Fruit fly (Drosophila melanogaster) whole organism, embryonic: Measurements from ENCODE around the gene Ucp4A.

Experiments used
- B-H1 ChIP-seq: fragments of 200-800 bp; sonication (Bioruptor generic); IDR thresholded peaks from 3 replicates; pipeline ENCODE4 v1.3.6; 2022; ENCODE audit warnings: missing biosample characterization, missing genetic modification characterization
- CG10565 ChIP-seq: fragments of 200-800 bp; sonication (Bioruptor generic); optimal IDR thresholded peaks from 3 replicates; lab custom pipeline; 2016; ENCODE audit warnings: missing biosample characterization, mild to moderate bottlenecking, missing genetic modification characterization
- CG11247 ChIP-seq: fragments of 200-800 bp; sonication (Bioruptor generic); IDR thresholded peaks from 2 replicates; pipeline ENCODE4 v1.3.6; 2022; ENCODE audit warnings: missing biosample characterization, missing genetic modification characterization
- CG13424 ChIP-seq: fragments of 200-800 bp; sonication (Bioruptor generic); optimal IDR thresholded peaks from 2 replicates; lab custom pipeline; 2019; ENCODE audit warnings: missing biosample characterization, mild to moderate bottlenecking, missing genetic modification characterization, moderate library complexity
- CG14710 ChIP-seq: fragments of 200-800 bp; sonication (Bioruptor generic); optimal IDR thresholded peaks from 3 replicates; lab custom pipeline; 2019; ENCODE audit warnings: missing biosample characterization, mild to moderate bottlenecking, missing genetic modification characterization, moderate library complexity
- CG15696 ChIP-seq: fragments of 200-800 bp; sonication (Bioruptor generic); optimal IDR thresholded peaks from 2 replicates; lab custom pipeline; 2019; ENCODE audit warnings: missing biosample characterization, mild to moderate bottlenecking, missing genetic modification characterization, moderate library complexity
- CG1647 ChIP-seq: fragments of 200-800 bp; sonication (Bioruptor generic); optimal IDR thresholded peaks from 3 replicates; lab custom pipeline; 2016; ENCODE audit warnings: missing biosample characterization, missing genetic modification characterization
- CG16815 ChIP-seq: fragments of 200-800 bp; sonication (Bioruptor generic); optimal IDR thresholded peaks from 3 replicates; lab custom pipeline; 2017; ENCODE audit warnings: missing biosample characterization, mild to moderate bottlenecking, missing genetic modification characterization
- CG18262 ChIP-seq: fragments of 200-800 bp; optimal IDR thresholded peaks from 3 replicates; lab custom pipeline; 2019; ENCODE audit warnings: missing biosample characterization, mild to moderate bottlenecking, missing genetic modification characterization, moderate library complexity
- CG3281 ChIP-seq: fragments of 200-800 bp; sonication (Bioruptor generic); optimal IDR thresholded peaks from 3 replicates; lab custom pipeline; 2017; ENCODE audit warnings: missing biosample characterization, mild to moderate bottlenecking, missing genetic modification characterization
- CG3838 ChIP-seq: fragments of 200-800 bp; sonication (Bioruptor generic); optimal IDR thresholded peaks from 3 replicates; lab custom pipeline; 2016; ENCODE audit warnings: missing biosample characterization, missing genetic modification characterization
- CG3995 ChIP-seq: fragments of 200-800 bp; sonication (Bioruptor generic); optimal IDR thresholded peaks from 3 replicates; lab custom pipeline; 2016; ENCODE audit warnings: missing biosample characterization, missing genetic modification characterization
- CG4730 ChIP-seq: fragments of 200-800 bp; sonication (Bioruptor generic); IDR thresholded peaks from 2 replicates; pipeline ENCODE4 v1.3.6; 2022; ENCODE audit warnings: missing biosample characterization, missing genetic modification characterization
- CG6272 ChIP-seq: fragments of 200-800 bp; sonication (Bioruptor generic); IDR thresholded peaks from 2 replicates; pipeline ENCODE4 v1.3.6; 2022; ENCODE audit warnings: missing biosample characterization, missing genetic modification characterization
- CG8924 ChIP-seq: fragments of 200-800 bp; optimal IDR thresholded peaks from 3 replicates; lab custom pipeline; 2019; ENCODE audit warnings: missing biosample characterization, mild to moderate bottlenecking, missing genetic modification characterization, moderate library complexity
- Camta ChIP-seq: fragments of 200-800 bp; sonication (Bioruptor generic); optimal IDR thresholded peaks from 2 replicates; lab custom pipeline; 2016; ENCODE audit warnings: missing biosample characterization, missing genetic modification characterization
- CrebB ChIP-seq: fragments of 200-800 bp; sonication (Bioruptor generic); optimal IDR thresholded peaks from 3 replicates; lab custom pipeline; 2018; ENCODE audit warnings: missing biosample characterization, mild to moderate bottlenecking, missing genetic modification characterization
- Dbx ChIP-seq: fragments of 200-800 bp; sonication (Bioruptor generic); IDR thresholded peaks from 3 replicates; pipeline ENCODE4 v1.3.6; 2022; ENCODE audit warnings: missing biosample characterization, missing genetic modification characterization
- Dip3 ChIP-seq: fragments of 200-800 bp; sonication (Bioruptor generic); optimal IDR thresholded peaks from 3 replicates; lab custom pipeline; 2016; ENCODE audit warnings: missing biosample characterization, missing genetic modification characterization
- Fer2 ChIP-seq: fragments of 200-800 bp; sonication (Bioruptor generic); optimal IDR thresholded peaks from 2 replicates; lab custom pipeline; 2018; ENCODE audit warnings: missing biosample characterization, mild to moderate bottlenecking, missing genetic modification characterization, moderate library complexity
- Gug ChIP-seq: fragments of 200-800 bp; sonication (Bioruptor generic); IDR thresholded peaks from 4 replicates; pipeline ENCODE4 v1.3.6; 2022; ENCODE audit warnings: missing biosample characterization, missing genetic modification characterization
- H2.0 ChIP-seq: fragments of 200-800 bp; sonication (Bioruptor generic); IDR thresholded peaks from 2 replicates; pipeline ENCODE4 v1.3.6; 2022; ENCODE audit warnings: missing biosample characterization, missing genetic modification characterization
- HHEX ChIP-seq: fragments of 200-800 bp; sonication (Bioruptor generic); optimal IDR thresholded peaks from 3 replicates; lab custom pipeline; 2017; ENCODE audit warnings: missing biosample characterization, mild to moderate bottlenecking, missing genetic modification characterization, missing genetic modification reagents
- HLH3B ChIP-seq: fragments of 200-800 bp; sonication (Bioruptor generic); IDR thresholded peaks from 2 replicates; pipeline ENCODE4 v1.3.6; 2022; ENCODE audit warnings: missing biosample characterization, missing genetic modification characterization
- HLH54F ChIP-seq: fragments of 200-800 bp; sonication (Bioruptor generic); optimal IDR thresholded peaks from 3 replicates; lab custom pipeline; 2016; ENCODE audit warnings: missing biosample characterization, missing genetic modification characterization
- Hr3 ChIP-seq: fragments of 200-800 bp; sonication (Bioruptor generic); optimal IDR thresholded peaks from 3 replicates; lab custom pipeline; 2016; ENCODE audit warnings: missing biosample characterization, missing genetic modification characterization
- Lhr ChIP-seq: fragments of 200-800 bp; sonication (Bioruptor generic); optimal IDR thresholded peaks from 3 replicates; lab custom pipeline; 2017; ENCODE audit warnings: mild to moderate bottlenecking, missing biosample characterization, missing genetic modification reagents, missing genetic modification characterization
- MBD-R2 ChIP-seq: fragments of 200-800 bp; sonication (Bioruptor generic); IDR thresholded peaks from 2 replicates; pipeline ENCODE4 v1.3.6; 2022; ENCODE audit warnings: missing biosample characterization, missing genetic modification characterization
- Meics ChIP-seq: fragments of 200-800 bp; sonication (Bioruptor generic); optimal IDR thresholded peaks from 2 replicates; lab custom pipeline; 2017; ENCODE audit warnings: missing biosample characterization, mild to moderate bottlenecking, missing genetic modification characterization
- NFAT ChIP-seq: fragments of 200-800 bp; sonication (Bioruptor generic); IDR thresholded peaks from 2 replicates; pipeline ENCODE4 v1.3.6; 2022; ENCODE audit warnings: missing biosample characterization, missing genetic modification characterization
- PHDP ChIP-seq: fragments of 200-800 bp; sonication (Bioruptor generic); optimal IDR thresholded peaks from 3 replicates; lab custom pipeline; 2018; ENCODE audit warnings: missing biosample characterization, mild to moderate bottlenecking, missing genetic modification characterization, moderate library complexity
- Rfx ChIP-seq: fragments of 200-800 bp; sonication (Bioruptor generic); IDR thresholded peaks from 2 replicates; pipeline ENCODE4 v1.3.6; 2022; ENCODE audit warnings: missing biosample characterization, missing genetic modification characterization
- Side ChIP-seq: fragments of 200-800 bp; sonication (Bioruptor generic); optimal IDR thresholded peaks from 2 replicates; lab custom pipeline; 2016; ENCODE audit warnings: missing biosample characterization, missing genetic modification characterization
- Taf1 ChIP-seq: fragments of 200-800 bp; sonication (Bioruptor generic); IDR thresholded peaks from 2 replicates; pipeline ENCODE4 v1.3.6; 2022; ENCODE audit warnings: missing biosample characterization, missing genetic modification characterization
- Usf ChIP-seq: fragments of 200-800 bp; sonication (Bioruptor generic); optimal IDR thresholded peaks from 2 replicates; lab custom pipeline; 2017; ENCODE audit warnings: missing genotype, missing biosample characterization, missing genetic modification characterization
- bsh ChIP-seq, 2 experiments: fragments of 200-800 bp; sonication (Bioruptor generic); optimal IDR thresholded peaks; 2 replicates each; lab custom pipeline; 2017 to 2018; ENCODE audit warnings: mild to moderate bottlenecking in 2 of 2, missing biosample characterization in 2 of 2, missing genetic modification characterization in 2 of 2, moderate library complexity in 1 of 2
- ems ChIP-seq: fragments of 200-800 bp; sonication (Bioruptor generic); optimal IDR thresholded peaks from 3 replicates; lab custom pipeline; 2016; ENCODE audit warnings: missing biosample characterization, missing genetic modification characterization
- gem ChIP-seq: fragments of 200-800 bp; sonication (Bioruptor generic); optimal IDR thresholded peaks from 2 replicates; lab custom pipeline; 2019; ENCODE audit warnings: missing biosample characterization, mild to moderate bottlenecking, missing genetic modification characterization, moderate library complexity
- her ChIP-seq: fragments of 200-800 bp; sonication (Bioruptor generic); optimal IDR thresholded peaks from 2 replicates; lab custom pipeline; 2016; ENCODE audit warnings: missing biosample characterization, missing genetic modification characterization
- lab ChIP-seq: fragments of 200-800 bp; sonication (Bioruptor generic); optimal IDR thresholded peaks from 3 replicates; lab custom pipeline; 2017; ENCODE audit warnings: missing biosample characterization, missing genetic modification characterization, mild to moderate bottlenecking, moderate library complexity, missing genetic modification reagents
- oc ChIP-seq: fragments of 200-800 bp; sonication (Bioruptor generic); optimal IDR thresholded peaks from 2 replicates; lab custom pipeline; 2018; ENCODE audit warnings: missing biosample characterization, mild to moderate bottlenecking, missing genetic modification characterization, moderate library complexity
- pb ChIP-seq: fragments of 200-800 bp; sonication (Bioruptor generic); optimal IDR thresholded peaks from 3 replicates; lab custom pipeline; 2016; ENCODE audit warnings: missing biosample characterization, missing genetic modification characterization
- pho ChIP-seq: fragments of 200-800 bp; sonication (Bioruptor generic); optimal IDR thresholded peaks from 2 replicates; lab custom pipeline; 2016; ENCODE audit warnings: missing biosample characterization, missing genetic modification characterization
- phol ChIP-seq: fragments of 200-800 bp; sonication (Bioruptor generic); optimal IDR thresholded peaks from 3 replicates; lab custom pipeline; 2018; ENCODE audit warnings: missing biosample characterization, mild to moderate bottlenecking, missing genetic modification characterization, moderate library complexity
- prd ChIP-seq, 3 experiments: fragments of >200 bp in 2 of 3; fragments of 200-800 bp in 1 of 3; sonication (Bioruptor generic) in 1 of 3; optimal IDR thresholded peaks in 2 of 3; IDR thresholded peaks in 1 of 3; 2 replicates in 2 of 3; 3 replicates in 1 of 3; pipeline versions ENCODE4 v1.3.6 to Lab custom; 2017 to 2022; ENCODE audit warnings: missing biosample characterization in 1 of 3, missing genetic modification characterization in 1 of 3
- rib ChIP-seq: fragments of 200-800 bp; sonication (Bioruptor generic); IDR thresholded peaks from 2 replicates; pipeline ENCODE4 v1.3.6; 2022; ENCODE audit warnings: missing biosample characterization, missing genetic modification characterization
- sisA ChIP-seq: fragments of 200-800 bp; sonication (Bioruptor generic); IDR thresholded peaks from 2 replicates; pipeline ENCODE4 v1.3.6; 2022; ENCODE audit warnings: missing biosample characterization, missing genetic modification characterization

Ucp4A gene

dm6 chrX:17881138-17882121, 36.7 kb downstream of the Ucp4A start (continued):
- TF ChIP-seq H2.0 (GFP tag; lab: Robert Waterston, UW) (0 out of 2 replicates have a peak, but pooled peaks have one; percentile 34), Gug (GFP tag; lab: Robert Waterston, UW) (peak; percentile 66; the same call in 3 of the 4 replicates), phol (tag; lab: Kevin White, UChicago) (peak; percentile 51), Meics (GFP tag; lab: Kevin White, UChicago) (peak; percentile 61), gem (tag; lab: Kevin White, UChicago) (peak; percentile 66), Hr3 (GFP tag; lab: Kevin White, UChicago) (no peak), CrebB (no peak), Dip3 (GFP tag; lab: Kevin White, UChicago) (peak; percentile 82), her (GFP tag; lab: Kevin White, UChicago) (peak; percentile 54), B-H1 (GFP tag; lab: Robert Waterston, UW) (peak; percentile 38; the same call in 1 of the 3 replicates), pho (peak; percentile 71), CG1647 (GFP tag; lab: Kevin White, UChicago) (peak; percentile 47), CG11247 (GFP tag; lab: Robert Waterston, UW) (peak; percentile 44; the same call in 1 of the 2 replicates), rib (GFP tag; lab: Robert Waterston, UW) (0 out of 2 replicates have a peak, but pooled peaks have one; percentile 43), Dbx (GFP tag; lab: Robert Waterston, UW) (peak; percentile 72; the same call in 2 of the 3 replicates), HLH3B (GFP tag; lab: Robert Waterston, UW) (peak; percentile 35; the same call in 1 of the 2 replicates), CG3838 (GFP tag; lab: Kevin White, UChicago) (no peak), NFAT (GFP tag; lab: Robert Waterston, UW) (0 out of 2 replicates have a peak, but pooled peaks have one; percentile 7), Taf1 (peak; percentile 57; the same call in 1 of the 2 replicates), Camta (GFP tag; lab: Kevin White, UChicago) (peak; percentile 9), lab (GFP tag; lab: Kevin White, UChicago) (peak; percentile 76), PHDP (tag; lab: Kevin White, UChicago) (peak; percentile 41), prd (optimal IDR thresholded peaks at IDR 0.05; lab: Kevin White, UChicago) (no peak), prd (GFP tag; IDR thresholded peaks at IDR 0.05; lab: Robert Waterston, UW) (peak; percentile 47; the same call in 1 of the 3 replicates), CG3281 (GFP tag; lab: Kevin White, UChicago) (peak; percentile 71), Lhr (GFP tag; lab: Kevin White, UChicago) (no peak), CG3995 (GFP tag; lab: Kevin White, UChicago) (peak; percentile 62), bsh (GFP tag; optimal IDR thresholded peaks at IDR 0.05; lab: Kevin White, UChicago) (peak in 1 of 2 experiments; percentile 10), sisA (GFP tag; lab: Robert Waterston, UW) (no peak; the same call in 1 of the 2 replicates), HLH54F (GFP tag; lab: Kevin White, UChicago) (peak; percentile 48), Fer2 (peak; percentile 27), Side (peak; percentile 14), CG18262 (peak; percentile 22), Usf (GFP tag; lab: Kevin White, UChicago) (peak; percentile 63), CG15696 (tag; lab: Kevin White, UChicago) (no peak), CG8924 (tag; lab: Kevin White, UChicago) (peak; percentile 21), ems (peak; percentile 23), MBD-R2 (GFP tag; lab: Robert Waterston, UW) (peak; percentile 37; the same call in 1 of the 2 replicates), oc (tag; lab: Kevin White, UChicago) (no peak), Rfx (GFP tag; lab: Robert Waterston, UW) (peak; percentile 84), HHEX (GFP tag; lab: Kevin White, UChicago) (peak; percentile 5), CG14710 (tag; lab: Kevin White, UChicago) (no peak), CG4730 (GFP tag; lab: Robert Waterston, UW) (peak; percentile 30; the same call in 1 of the 2 replicates), CG13424 (peak; percentile 57), CG6272 (peak; percentile 14; the same call in 1 of the 2 replicates), CG16815 (GFP tag; lab: Kevin White, UChicago) (peak; percentile 62), pb (peak; percentile 2), CG10565 (no peak)
